Worm (Caenorhabditis elegans) whole organism, dauer: ENCODE results near the gene srx-65.

Source experiments
- unc-62 ChIP-seq: sonication (generic microtip); optimal IDR thresholded peaks from 2 replicates; lab custom pipeline; 2017; ENCODE audit warnings: missing biosample characterization, missing genetic modification reagents, missing genetic modification characterization

The srx-65 gene

DNA sequence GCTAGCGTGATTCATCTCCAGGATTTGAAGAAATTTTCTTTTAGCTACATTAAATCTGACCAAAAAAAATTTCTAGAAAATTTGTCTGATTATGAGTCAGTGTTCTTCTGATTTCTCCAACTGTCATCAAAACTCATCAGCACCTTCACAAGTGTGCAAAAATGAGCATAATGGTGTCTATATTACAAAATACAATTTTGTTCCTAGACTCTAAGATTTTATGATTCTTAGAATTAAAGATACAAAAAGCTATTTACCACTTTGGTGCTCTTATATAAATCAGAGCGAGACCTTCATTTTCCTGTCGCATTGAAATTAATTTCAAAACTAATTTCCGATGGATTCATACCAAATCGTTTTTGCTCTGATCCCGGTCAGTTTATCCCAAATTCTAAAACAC, 9.3 kb upstream of the srx-65 start, which contains the start of gene srx-68:
Gene srx-68 (plus strand): TSS at position 301 of the 400 bp plus-strand sequence.
- no peak for TF ChIP-seq unc-62 (GFP tag; lab: Kevin White, UChicago)

DNA sequence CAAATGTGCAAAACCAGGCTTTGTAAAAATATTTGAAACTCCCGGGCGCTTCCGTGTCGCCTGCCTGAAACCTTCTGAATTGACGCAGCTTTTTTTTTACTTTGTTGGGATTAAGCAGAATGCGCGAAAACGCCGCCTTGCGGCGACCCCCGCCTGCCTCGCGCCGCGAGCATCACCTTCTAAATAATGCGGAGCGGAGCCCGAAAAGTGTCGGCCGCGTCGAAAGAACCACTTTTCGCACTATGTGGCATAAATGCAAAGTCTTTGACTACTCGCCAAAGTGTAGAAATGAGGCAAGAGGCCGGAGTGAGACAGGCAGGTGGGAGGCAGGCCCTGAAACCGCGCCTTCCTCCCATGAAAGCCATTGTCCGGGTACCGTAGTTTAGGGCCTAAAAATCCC, 8.6 kb upstream of the srx-65 start:
- no peak for TF ChIP-seq unc-62 (GFP tag; lab: Kevin White, UChicago)

DNA sequence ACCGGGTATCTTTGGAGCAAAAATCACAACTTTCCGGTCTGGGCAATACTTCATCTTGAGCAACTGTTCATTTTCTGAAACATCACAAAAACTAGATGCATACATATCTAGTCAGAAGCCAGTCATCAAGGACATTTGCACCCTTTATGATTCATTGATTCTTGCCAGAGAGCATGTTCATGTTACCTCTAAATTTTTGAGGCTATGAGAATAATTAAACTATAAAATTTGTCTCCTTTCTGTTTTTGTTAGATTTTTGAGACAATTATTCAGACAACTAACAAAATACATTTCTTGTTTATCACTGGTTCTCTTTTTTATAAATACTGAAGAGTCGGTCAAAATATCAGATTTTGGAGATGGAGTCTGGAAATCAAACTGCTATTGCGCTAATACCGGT, 5.3 kb upstream of the srx-65 start, which contains the start of gene srx-67:
Gene srx-67 (plus strand): TSS at position 301 of the 400 bp plus-strand sequence.
- no peak for TF ChIP-seq unc-62 (GFP tag; lab: Kevin White, UChicago)

DNA sequence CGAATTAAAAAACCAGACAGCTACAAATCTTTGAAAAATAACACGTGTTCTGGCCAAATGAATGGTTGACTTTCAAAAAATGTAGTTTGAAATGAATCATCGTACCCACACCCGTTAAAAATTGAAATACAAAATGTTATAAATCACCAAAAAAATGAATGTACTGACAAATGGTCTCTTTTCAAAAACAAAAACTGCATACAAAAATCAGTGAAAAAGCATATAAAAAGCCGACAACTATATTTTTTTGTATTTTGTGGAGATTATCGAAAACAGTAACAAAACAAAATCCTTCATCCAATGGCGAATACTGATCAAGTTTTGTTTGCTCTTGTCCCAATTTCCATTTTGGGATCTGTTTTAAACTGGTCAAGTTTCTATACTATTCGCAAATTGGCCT, 2.4 kb upstream of the srx-65 start, which contains the start of gene srx-66:
Gene srx-66 (plus strand): TSS at position 301 of the 400 bp plus-strand sequence.
- no peak for TF ChIP-seq unc-62 (GFP tag; lab: Kevin White, UChicago)

DNA sequence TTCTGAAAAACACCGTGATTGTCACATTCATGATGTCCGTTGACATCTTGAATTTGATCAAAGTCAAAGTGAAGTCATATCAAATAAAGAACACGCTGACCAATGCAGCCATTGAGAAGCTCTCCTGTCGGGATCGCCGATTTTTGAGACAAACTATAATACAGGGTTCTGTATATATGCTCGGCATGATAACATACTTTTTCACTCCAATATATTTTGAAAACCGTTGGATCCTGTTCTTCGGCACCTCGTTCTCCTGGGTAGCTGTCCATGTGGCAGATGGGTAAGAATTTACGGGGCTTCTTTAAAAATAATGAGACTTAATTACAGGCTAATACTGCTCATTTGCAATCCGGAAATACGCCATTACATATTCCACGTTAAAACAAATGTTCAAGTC, 812 bp downstream of the srx-65 start:
- no peak for TF ChIP-seq unc-62 (GFP tag; lab: Kevin White, UChicago)

DNA sequence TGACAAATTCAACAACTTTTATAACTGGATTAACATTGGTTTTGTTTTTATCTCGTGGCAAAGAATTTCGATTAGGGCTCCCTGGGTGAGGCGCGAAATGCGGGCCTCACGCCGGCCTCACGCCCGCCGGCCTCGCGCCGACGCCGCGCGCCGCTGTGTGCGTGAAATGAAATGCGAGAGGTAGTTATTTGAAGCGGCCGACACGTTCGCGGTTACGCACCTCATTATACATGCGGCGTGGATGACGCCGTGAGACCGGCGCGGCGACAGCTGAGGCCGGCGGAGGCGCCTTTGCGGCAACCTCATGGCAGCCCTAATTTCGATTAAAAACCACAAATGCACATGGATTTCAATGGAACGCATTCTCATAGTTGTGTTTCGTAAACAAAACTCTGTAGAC, 5.8 kb downstream of the srx-65 start:
- TF ChIP-seq unc-62 (GFP tag; lab: Kevin White, UChicago) = no peak

DNA sequence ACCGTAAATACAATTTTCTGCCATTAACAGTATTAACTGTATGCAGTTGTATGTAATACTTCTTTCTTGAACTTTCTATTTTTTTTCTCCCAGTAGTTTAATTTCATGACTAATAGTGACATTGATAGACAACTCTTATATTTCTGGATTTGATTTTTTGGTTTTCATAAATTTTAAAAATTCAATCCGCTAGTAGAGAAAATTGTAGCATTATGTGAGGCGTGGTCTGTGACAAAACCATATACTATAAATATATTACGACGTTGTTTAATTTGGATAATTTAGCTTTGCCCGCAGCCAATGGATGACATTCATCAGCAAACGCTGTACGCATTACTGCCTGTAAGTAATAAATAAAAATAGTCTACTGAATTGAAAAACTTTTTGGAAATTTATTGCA, 7.4 kb downstream of the srx-65 start, which contains the start of gene srx-64:
Gene srx-64 (plus strand): TSS at position 301 of the 400 bp plus-strand sequence.
- TF ChIP-seq unc-62 (GFP tag; lab: Kevin White, UChicago) = no peak

DNA sequence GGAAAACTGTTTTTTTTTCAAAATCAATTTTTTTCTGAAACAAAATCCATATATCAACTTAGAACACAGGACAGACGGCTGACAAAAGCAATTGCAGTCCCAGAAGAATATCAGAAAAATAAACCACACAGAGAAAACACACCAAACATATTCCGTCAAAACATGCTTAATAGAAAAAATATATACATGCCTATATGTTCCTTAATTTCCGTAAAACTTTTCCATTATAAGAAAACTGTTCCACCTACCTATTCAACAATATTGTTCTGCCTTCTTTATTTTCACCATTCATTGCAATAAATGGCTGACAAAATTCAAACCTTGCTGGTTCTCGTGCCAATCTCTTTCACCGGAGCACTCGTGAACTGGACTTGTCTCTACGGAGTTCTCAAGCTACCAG, 9.6 kb downstream of the srx-65 start, which contains the start of gene srx-63:
Gene srx-63 (plus strand): TSS at position 301 of the 400 bp plus-strand sequence.
- TF ChIP-seq unc-62 (GFP tag; lab: Kevin White, UChicago) = no peak

DNA sequence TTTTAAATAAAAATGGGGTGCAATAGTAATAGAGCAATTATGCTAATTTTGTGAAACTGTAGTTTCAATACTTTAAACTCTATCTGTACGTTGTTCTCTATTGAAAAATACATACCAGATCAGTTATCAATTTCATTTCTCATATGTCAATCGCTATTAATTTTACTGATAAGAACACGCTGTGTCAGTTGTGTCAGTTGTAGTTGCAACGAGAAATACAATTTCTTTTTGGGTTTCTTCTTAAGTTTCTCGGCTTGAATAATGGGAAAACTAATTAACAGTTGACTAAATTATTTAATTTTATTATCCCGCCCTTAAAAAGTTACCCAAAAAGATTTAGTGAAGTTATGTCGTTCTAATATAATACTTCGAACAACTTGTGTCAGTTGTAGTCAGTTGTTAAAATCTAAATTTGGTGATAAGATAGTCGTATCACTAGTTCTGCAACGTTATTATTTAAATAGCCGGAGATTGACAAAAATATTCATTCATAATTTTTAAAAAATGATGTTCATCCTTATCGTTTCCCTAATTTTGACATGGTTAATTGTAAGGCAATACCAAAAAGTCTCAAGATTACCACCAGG, 14.2 kb downstream of the srx-65 start, which contains the start of gene cyp-35A5:
Gene cyp-35A5 (plus strand): TSS at position 435 of the 587 bp plus-strand sequence.
- no peak for TF ChIP-seq unc-62 (GFP tag; lab: Kevin White, UChicago)

DNA sequence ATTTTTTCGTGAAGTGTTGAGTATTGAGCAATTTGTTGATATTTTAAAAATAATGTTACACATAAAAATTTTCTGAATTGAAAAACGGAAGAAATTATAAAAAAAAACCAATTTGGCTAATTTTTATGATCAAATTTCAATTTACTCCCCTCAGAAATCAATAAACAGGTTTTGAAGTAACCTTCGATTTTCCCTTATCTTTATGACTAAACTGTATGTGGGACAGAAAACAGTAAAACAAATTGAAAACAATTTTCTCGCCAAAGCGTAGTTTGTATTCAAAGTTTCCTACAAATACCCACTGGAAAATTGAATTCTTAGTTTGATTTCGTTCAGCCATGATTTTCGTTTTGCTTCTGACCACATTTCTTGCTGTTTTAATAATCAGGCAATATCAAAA, 17.1 kb downstream of the srx-65 start, which contains the start of gene cyp-35B1:
Gene cyp-35B1 (plus strand): TSS at position 244 of the 400 bp plus-strand sequence.
- no peak for TF ChIP-seq unc-62 (GFP tag; lab: Kevin White, UChicago)

DNA sequence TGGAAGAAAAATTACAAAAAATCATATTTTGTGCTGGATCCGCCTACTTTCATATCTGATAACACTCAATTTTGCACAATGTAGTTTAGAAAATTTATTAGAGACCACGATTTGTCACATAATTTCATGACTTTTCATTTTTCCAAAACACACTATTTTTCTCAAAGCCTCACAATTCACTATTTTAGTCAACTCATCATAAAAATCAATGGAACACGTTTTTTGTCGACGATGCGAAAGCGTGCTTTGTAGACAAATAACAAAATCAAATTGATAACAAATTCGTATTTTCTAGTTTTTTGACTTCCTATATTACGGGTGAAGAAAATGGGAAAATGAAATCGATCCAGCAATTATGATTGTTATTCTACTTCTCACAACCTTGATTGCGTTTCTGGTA, 20.1 kb downstream of the srx-65 start, which contains the start of gene cyp-35B2:
Gene cyp-35B2 (plus strand): TSS at position 301 of the 400 bp plus-strand sequence.
- no peak for TF ChIP-seq unc-62 (GFP tag; lab: Kevin White, UChicago)

DNA sequence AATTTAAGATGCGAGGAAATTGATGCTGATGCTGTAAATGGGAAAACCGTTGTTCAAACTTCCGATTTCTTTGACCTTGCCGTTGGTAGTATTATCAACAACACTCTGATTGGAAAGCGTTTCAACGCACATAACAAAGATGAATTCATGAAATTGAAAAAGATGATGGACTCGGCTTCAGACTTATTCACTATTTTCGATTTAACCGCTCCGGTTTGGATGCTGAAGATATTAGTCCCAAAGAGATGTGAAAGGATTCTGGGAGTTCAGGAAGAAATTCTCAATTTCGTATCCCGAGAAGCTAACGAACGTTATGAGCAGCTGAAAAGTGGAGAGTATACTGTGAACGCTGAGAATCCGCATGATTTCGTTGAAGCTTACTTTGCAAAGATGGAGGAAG, 21.6 kb downstream of the srx-65 start:
- TF ChIP-seq unc-62 (GFP tag; lab: Kevin White, UChicago) = no peak

DNA sequence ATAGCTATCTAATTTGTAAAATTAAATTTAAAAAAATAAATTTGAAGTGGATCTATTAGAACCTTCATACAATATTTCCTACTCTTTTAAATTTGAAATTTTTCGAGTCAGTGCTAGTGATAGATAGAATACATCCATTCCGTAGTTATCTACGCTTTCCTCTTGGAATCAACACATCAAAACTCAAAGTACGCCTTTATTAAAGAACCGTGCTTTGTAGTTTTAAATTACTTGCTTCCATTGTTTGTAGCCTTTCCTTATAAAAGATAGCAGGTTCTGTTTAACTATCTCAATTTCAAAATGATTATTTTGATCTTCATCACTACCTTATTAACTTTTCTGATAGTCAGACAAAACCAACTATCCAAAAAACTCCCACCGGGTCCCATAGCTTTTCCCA, 23.3 kb downstream of the srx-65 start, which contains the start of gene cyp-35B3:
Gene cyp-35B3 (plus strand): TSS at position 301 of the 400 bp plus-strand sequence.
- no peak for TF ChIP-seq unc-62 (GFP tag; lab: Kevin White, UChicago)

DNA sequence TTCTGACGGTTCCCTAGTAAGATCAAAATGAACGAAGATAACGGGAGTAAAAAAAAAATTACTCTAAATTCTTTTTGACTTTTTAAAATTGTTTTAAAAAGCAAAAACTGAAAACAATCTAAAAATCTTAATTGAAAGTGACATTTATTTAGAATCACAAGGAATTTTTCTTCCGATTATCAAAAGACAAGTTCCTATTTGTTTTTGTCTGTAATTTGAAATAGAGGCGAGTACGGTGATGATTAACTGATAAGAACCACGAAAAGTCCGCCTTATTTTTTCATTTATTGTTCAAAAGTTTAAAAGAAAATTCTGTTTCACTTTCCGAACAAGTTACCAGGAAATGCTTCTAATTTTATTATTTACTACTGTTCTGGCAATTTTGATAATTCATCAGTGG, 28.0 kb downstream of the srx-65 start, which contains the start of gene dach-1:
Gene dach-1 (plus strand): TSS at position 301 of the 400 bp plus-strand sequence.
- TF ChIP-seq unc-62 (GFP tag; lab: Kevin White, UChicago) = no peak

DNA sequence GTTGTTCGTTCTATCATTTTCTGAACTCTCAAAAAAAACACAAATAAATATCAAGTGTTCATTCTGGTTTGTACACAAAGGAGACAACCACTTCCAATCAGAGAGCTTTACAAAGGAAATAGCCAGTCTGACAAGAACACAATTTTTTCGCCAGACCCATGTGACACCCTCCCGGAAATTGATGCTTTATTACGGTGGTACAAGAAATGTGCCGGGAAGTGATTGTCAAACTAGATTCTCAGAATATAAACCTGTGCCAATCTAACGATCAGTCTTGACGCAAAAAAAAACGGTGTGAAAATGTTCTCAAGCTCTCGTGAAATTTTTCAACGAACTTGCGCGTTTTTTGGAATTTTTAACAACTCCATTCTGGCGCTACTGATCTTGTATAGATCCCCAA, 32.0 kb downstream of the srx-65 start, which contains the start of gene str-247:
Gene str-247 (plus strand): TSS at position 301 of the 400 bp plus-strand sequence.
- no peak for TF ChIP-seq unc-62 (GFP tag; lab: Kevin White, UChicago)

DNA sequence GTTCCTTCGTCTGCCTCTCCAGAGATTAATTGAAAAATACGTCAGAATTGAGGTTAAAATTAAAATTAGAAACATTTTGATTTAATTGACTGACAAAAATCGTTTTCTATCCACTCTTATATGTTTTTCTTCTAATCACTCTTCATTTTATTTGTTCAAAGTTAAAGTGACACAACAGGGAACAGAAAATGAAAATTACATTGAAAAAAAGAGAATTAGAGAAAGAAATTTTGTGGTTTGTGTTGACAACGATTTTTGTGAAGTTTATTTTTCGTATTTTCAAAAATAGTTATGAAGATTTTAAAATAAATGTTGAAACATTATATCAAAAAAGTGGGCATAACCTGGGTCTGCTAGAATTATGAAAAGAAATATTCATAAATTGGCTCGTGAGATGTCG, 35.9 kb downstream of the srx-65 start, which contains the start of gene cyp-34A5:
Gene cyp-34A5 (minus strand): TSS at position 101 of the 400 bp plus-strand sequence.
- no peak for TF ChIP-seq unc-62 (GFP tag; lab: Kevin White, UChicago)
